Worm (Caenorhabditis elegans) whole organism, L4 larva: ENCODE data around the gene cpt-5.

Experiments used
- ZK546.5 ChIP-seq, 2 experiments: sonication (generic microtip); optimal IDR thresholded peaks; 2 replicates each; lab custom pipeline; 2017; ENCODE audit warnings: missing biosample characterization in 2 of 2, missing genetic modification characterization in 2 of 2
- madf-9 ChIP-seq: fragments of 200-800 bp; sonication (Bioruptor generic); conservative IDR thresholded peaks from 2 replicates; pipeline ENCODE4 v1.3.6; 2022; ENCODE audit warnings: missing genetic modification reagents, missing genetic modification characterization, missing compliant biosample characterization
- sdz-12 ChIP-seq: fragments of 200-800 bp; sonication (Bioruptor generic); optimal IDR thresholded peaks from 2 replicates; lab custom pipeline; 2018; ENCODE audit warnings: mild to moderate bottlenecking, missing genetic modification characterization, missing compliant biosample characterization
- zip-11 ChIP-seq: fragments of 200-800 bp; sonication (Bioruptor generic); IDR thresholded peaks from 2 replicates; pipeline ENCODE4 v1.3.6; 2022; ENCODE audit warnings: missing genetic modification characterization, missing compliant biosample characterization

- no peak for TF ChIP-seq ZK546.5 (tag; optimal IDR thresholded peaks at IDR 0.05; lab: Kevin White, UChicago)
- no peak for TF ChIP-seq zip-11
- no peak for TF ChIP-seq sdz-12 (GFP tag; lab: Kevin White, UChicago)
- TF ChIP-seq madf-9, result no peak
These were observed 47.7 kb downstream of the cpt-5 start, which contains the start of gene srx-42 for ce11 chrV:13920730-13921129.
